Fruit fly (Drosophila melanogaster) whole organism, embryonic: ENCODE results near the gene Hph.

ENCODE experiments used
- Ada2b ChIP-seq: fragments of 200-800 bp; sonication (Bioruptor generic); IDR thresholded peaks from 2 replicates; pipeline ENCODE4 v1.3.6; 2022; ENCODE audit warnings: missing biosample characterization, missing genetic modification characterization
- CG11398 ChIP-seq: fragments of 200-800 bp; sonication (Bioruptor generic); optimal IDR thresholded peaks from 2 replicates; lab custom pipeline; 2016; ENCODE audit warnings: missing biosample characterization, missing genetic modification characterization
- CG12071 ChIP-seq: fragments of 200-800 bp; sonication (Bioruptor generic); optimal IDR thresholded peaks from 3 replicates; lab custom pipeline; 2018; ENCODE audit warnings: missing biosample characterization, mild to moderate bottlenecking, missing genetic modification characterization
- CG12236 ChIP-seq: fragments of 200-800 bp; sonication (Bioruptor generic); optimal IDR thresholded peaks from 2 replicates; lab custom pipeline; 2016; ENCODE audit warnings: missing biosample characterization, missing genetic modification characterization
- CG12299 ChIP-seq: fragments of 200-800 bp; sonication (Bioruptor generic); optimal IDR thresholded peaks from 2 replicates; lab custom pipeline; 2018; ENCODE audit warnings: missing biosample characterization, mild to moderate bottlenecking, missing genetic modification characterization
- CG12769 ChIP-seq: fragments of 200-800 bp; sonication (Bioruptor generic); optimal IDR thresholded peaks from 2 replicates; lab custom pipeline; 2019; ENCODE audit warnings: missing biosample characterization, mild to moderate bottlenecking, missing genetic modification characterization, moderate library complexity
- CG14014 ChIP-seq: fragments of 200-800 bp; sonication (Bioruptor generic); IDR thresholded peaks from 2 replicates; pipeline ENCODE4 v1.3.6; 2022; ENCODE audit warnings: missing biosample characterization, missing genetic modification characterization
- CG15269 ChIP-seq: fragments of 200-800 bp; sonication (Bioruptor generic); optimal IDR thresholded peaks from 2 replicates; lab custom pipeline; 2018; ENCODE audit warnings: missing biosample characterization, mild to moderate bottlenecking, missing genetic modification characterization, moderate library complexity
- CG15696 ChIP-seq: fragments of 200-800 bp; sonication (Bioruptor generic); optimal IDR thresholded peaks from 2 replicates; lab custom pipeline; 2019; ENCODE audit warnings: missing biosample characterization, mild to moderate bottlenecking, missing genetic modification characterization, moderate library complexity
- CG16779 ChIP-seq: fragments of 200-800 bp; sonication (Bioruptor generic); IDR thresholded peaks from 2 replicates; pipeline ENCODE4 v1.3.6; 2022; ENCODE audit warnings: missing biosample characterization, missing genetic modification characterization
- CG18011 ChIP-seq: fragments of 200-800 bp; sonication (Bioruptor generic); optimal IDR thresholded peaks from 2 replicates; lab custom pipeline; 2017; ENCODE audit warnings: missing biosample characterization, missing genetic modification characterization, mild to moderate bottlenecking, moderate library complexity, missing genotype
- CG2202 ChIP-seq: fragments of 200-800 bp; sonication (Bioruptor generic); optimal IDR thresholded peaks from 2 replicates; lab custom pipeline; 2018; ENCODE audit warnings: missing biosample characterization, mild to moderate bottlenecking, missing genetic modification characterization
- CG31365 ChIP-seq: fragments of 200-800 bp; sonication (Bioruptor generic); optimal IDR thresholded peaks from 2 replicates; lab custom pipeline; 2018; ENCODE audit warnings: missing biosample characterization, mild to moderate bottlenecking, missing genetic modification characterization
- CG3281 ChIP-seq: fragments of 200-800 bp; sonication (Bioruptor generic); optimal IDR thresholded peaks from 3 replicates; lab custom pipeline; 2017; ENCODE audit warnings: missing biosample characterization, mild to moderate bottlenecking, missing genetic modification characterization
- CG34376 ChIP-seq: fragments of 200-800 bp; sonication (Bioruptor generic); optimal IDR thresholded peaks from 2 replicates; lab custom pipeline; 2018; ENCODE audit warnings: missing biosample characterization, mild to moderate bottlenecking, missing genetic modification characterization
- CG6765 ChIP-seq: fragments of 200-800 bp; sonication (Bioruptor generic); optimal IDR thresholded peaks from 3 replicates; lab custom pipeline; 2017; ENCODE audit warnings: missing biosample characterization, mild to moderate bottlenecking, missing genetic modification characterization
- CG7963 ChIP-seq: fragments of 200-800 bp; sonication (Bioruptor generic); IDR thresholded peaks from 3 replicates; pipeline ENCODE4 v1.3.6; 2022; ENCODE audit warnings: missing biosample characterization, missing genetic modification characterization; ENCODE audit not compliant: partially characterized antibody
- CkIIα-i1 ChIP-seq: fragments of 200-800 bp; sonication (Bioruptor generic); IDR thresholded peaks from 2 replicates; pipeline ENCODE4 v1.3.6; 2022; ENCODE audit warnings: missing biosample characterization, missing genetic modification characterization
- CrebB ChIP-seq: fragments of 200-800 bp; sonication (Bioruptor generic); optimal IDR thresholded peaks from 3 replicates; lab custom pipeline; 2018; ENCODE audit warnings: missing biosample characterization, mild to moderate bottlenecking, missing genetic modification characterization
- H2.0 ChIP-seq: fragments of 200-800 bp; sonication (Bioruptor generic); IDR thresholded peaks from 2 replicates; pipeline ENCODE4 v1.3.6; 2022; ENCODE audit warnings: missing biosample characterization, missing genetic modification characterization
- HLH4C ChIP-seq: fragments of 200-800 bp; sonication (Bioruptor generic); IDR thresholded peaks from 3 replicates; pipeline ENCODE4 v1.3.6; 2022; ENCODE audit warnings: missing biosample characterization, missing genetic modification characterization; ENCODE audit not compliant: partially characterized antibody
- Hey ChIP-seq: fragments of 200-800 bp; sonication (Bioruptor generic); optimal IDR thresholded peaks from 3 replicates; lab custom pipeline; 2018; ENCODE audit warnings: missing biosample characterization, mild to moderate bottlenecking, missing genetic modification characterization
- HmgD ChIP-seq: fragments of 200-800 bp; sonication (Bioruptor generic); optimal IDR thresholded peaks from 3 replicates; lab custom pipeline; 2016; ENCODE audit warnings: missing biosample characterization, missing genetic modification characterization
- HmgZ ChIP-seq: fragments of 200-800 bp; sonication (Bioruptor generic); optimal IDR thresholded peaks from 2 replicates; lab custom pipeline; 2018; ENCODE audit warnings: missing biosample characterization, mild to moderate bottlenecking, missing genetic modification characterization
- Med ChIP-seq: fragments of 200-800 bp; sonication (Bioruptor generic); peaks from one replicate; lab custom pipeline; 2016; ENCODE audit warnings: missing biosample characterization, missing genetic modification characterization, mild to moderate bottlenecking, inconsistent platforms, moderate library complexity
- Mrtf ChIP-seq: fragments of 200-800 bp; sonication (Bioruptor generic); IDR thresholded peaks from 3 replicates; pipeline ENCODE4 v1.3.6; 2022; ENCODE audit warnings: missing biosample characterization, missing genetic modification characterization
- NfI ChIP-seq: fragments of 200-800 bp; sonication (Bioruptor generic); optimal IDR thresholded peaks from 3 replicates; lab custom pipeline; 2018; ENCODE audit warnings: missing biosample characterization, mild to moderate bottlenecking, missing genetic modification characterization, moderate library complexity
- Oaz ChIP-seq: fragments of 200-800 bp; sonication (Bioruptor generic); IDR thresholded peaks from 2 replicates; pipeline ENCODE4 v1.3.6; 2022; ENCODE audit warnings: missing biosample characterization, missing genetic modification characterization
- Ptx1 ChIP-seq: fragments of 200-800 bp; sonication (Bioruptor generic); IDR thresholded peaks from 2 replicates; pipeline ENCODE4 v1.3.6; 2022; ENCODE audit warnings: missing biosample characterization, missing genetic modification characterization
- Sox100B ChIP-seq: fragments of 200-800 bp; sonication (Bioruptor generic); optimal IDR thresholded peaks from 3 replicates; lab custom pipeline; 2018; ENCODE audit warnings: missing biosample characterization, mild to moderate bottlenecking, missing genetic modification characterization
- Vsx1 ChIP-seq: fragments of 200-800 bp; sonication (Bioruptor generic); optimal IDR thresholded peaks from 2 replicates; lab custom pipeline; 2017; ENCODE audit warnings: missing biosample characterization, mild to moderate bottlenecking, missing genetic modification characterization, missing genetic modification reagents
- Xrp1 ChIP-seq: fragments of 200-800 bp; sonication (Bioruptor generic); IDR thresholded peaks from 2 replicates; pipeline ENCODE4 v1.3.6; 2022; ENCODE audit warnings: missing biosample characterization, missing genetic modification characterization
- ase ChIP-seq: fragments of 200-800 bp; sonication (Bioruptor generic); IDR thresholded peaks from 3 replicates; pipeline ENCODE4 v1.3.6; 2022; ENCODE audit warnings: missing biosample characterization, missing genetic modification characterization
- crc ChIP-seq: fragments of 200-800 bp; sonication (Bioruptor generic); optimal IDR thresholded peaks from 2 replicates; lab custom pipeline; 2016; ENCODE audit warnings: missing biosample characterization, missing genetic modification characterization
- dati ChIP-seq: fragments of 200-800 bp; sonication (Bioruptor generic); IDR thresholded peaks from 2 replicates; pipeline ENCODE4 v1.3.6; 2022; ENCODE audit warnings: missing biosample characterization, missing genetic modification characterization
- fd102C ChIP-seq: fragments of 200-800 bp; sonication (Bioruptor generic); optimal IDR thresholded peaks from 2 replicates; lab custom pipeline; 2018; ENCODE audit warnings: missing biosample characterization, mild to moderate bottlenecking, missing genetic modification characterization, moderate library complexity
- fd64A ChIP-seq: fragments of 200-800 bp; sonication (Bioruptor generic); optimal IDR thresholded peaks from 3 replicates; lab custom pipeline; 2018; ENCODE audit warnings: missing biosample characterization, mild to moderate bottlenecking, missing genetic modification characterization
- ftz-f1 ChIP-seq: fragments of 200-800 bp; sonication (Bioruptor generic); optimal IDR thresholded peaks from 2 replicates; lab custom pipeline; 2016; ENCODE audit warnings: missing biosample characterization, missing genetic modification characterization
- gsb ChIP-seq: fragments of 200-800 bp; sonication (Bioruptor generic); IDR thresholded peaks from 2 replicates; pipeline ENCODE4 v1.3.6; 2022; ENCODE audit warnings: missing biosample characterization, missing genetic modification characterization
- lilli ChIP-seq: fragments of 200-800 bp; sonication (Bioruptor generic); optimal IDR thresholded peaks from 3 replicates; lab custom pipeline; 2016; ENCODE audit warnings: missing biosample characterization, missing genetic modification characterization
- lmd ChIP-seq: fragments of 200-800 bp; sonication (Bioruptor generic); IDR thresholded peaks from 2 replicates; pipeline ENCODE4 v1.3.6; 2022; ENCODE audit warnings: missing biosample characterization, missing genetic modification characterization
- phol ChIP-seq: fragments of 200-800 bp; sonication (Bioruptor generic); optimal IDR thresholded peaks from 3 replicates; lab custom pipeline; 2018; ENCODE audit warnings: missing biosample characterization, mild to moderate bottlenecking, missing genetic modification characterization, moderate library complexity
- pita ChIP-seq: fragments of 200-800 bp; sonication (Bioruptor generic); optimal IDR thresholded peaks from 2 replicates; lab custom pipeline; 2017; ENCODE audit warnings: missing biosample characterization, mild to moderate bottlenecking, missing genetic modification characterization
- shn ChIP-seq: fragments of 200-800 bp; sonication (Bioruptor generic); optimal IDR thresholded peaks from 3 replicates; lab custom pipeline; 2016; ENCODE audit warnings: missing biosample characterization, missing genetic modification characterization
- sisA ChIP-seq: fragments of 200-800 bp; sonication (Bioruptor generic); IDR thresholded peaks from 2 replicates; pipeline ENCODE4 v1.3.6; 2022; ENCODE audit warnings: missing biosample characterization, missing genetic modification characterization
- stc ChIP-seq: fragments of 200-800 bp; sonication (Bioruptor generic); IDR thresholded peaks from 2 replicates; pipeline ENCODE4 v1.3.6; 2022; ENCODE audit warnings: missing biosample characterization, missing genetic modification characterization
- tio ChIP-seq: fragments of 200-800 bp; sonication (Bioruptor generic); optimal IDR thresholded peaks from 2 replicates; lab custom pipeline; 2017; ENCODE audit warnings: missing biosample characterization, missing genetic modification characterization, inconsistent platforms
- vfl ChIP-seq: fragments of 200-800 bp; sonication (Bioruptor generic); optimal IDR thresholded peaks from 2 replicates; lab custom pipeline; 2016; ENCODE audit warnings: missing biosample characterization, missing genetic modification characterization
- wek ChIP-seq: fragments of 200-800 bp; sonication (Bioruptor generic); optimal IDR thresholded peaks from 3 replicates; lab custom pipeline; 2018; ENCODE audit warnings: missing biosample characterization, mild to moderate bottlenecking, missing genetic modification characterization, moderate library complexity
- wor ChIP-seq: fragments of 200-800 bp; sonication (Bioruptor generic); IDR thresholded peaks from 2 replicates; pipeline ENCODE4 v1.3.6; 2022; ENCODE audit warnings: missing biosample characterization, missing genetic modification characterization

Hph gene

DNA sequence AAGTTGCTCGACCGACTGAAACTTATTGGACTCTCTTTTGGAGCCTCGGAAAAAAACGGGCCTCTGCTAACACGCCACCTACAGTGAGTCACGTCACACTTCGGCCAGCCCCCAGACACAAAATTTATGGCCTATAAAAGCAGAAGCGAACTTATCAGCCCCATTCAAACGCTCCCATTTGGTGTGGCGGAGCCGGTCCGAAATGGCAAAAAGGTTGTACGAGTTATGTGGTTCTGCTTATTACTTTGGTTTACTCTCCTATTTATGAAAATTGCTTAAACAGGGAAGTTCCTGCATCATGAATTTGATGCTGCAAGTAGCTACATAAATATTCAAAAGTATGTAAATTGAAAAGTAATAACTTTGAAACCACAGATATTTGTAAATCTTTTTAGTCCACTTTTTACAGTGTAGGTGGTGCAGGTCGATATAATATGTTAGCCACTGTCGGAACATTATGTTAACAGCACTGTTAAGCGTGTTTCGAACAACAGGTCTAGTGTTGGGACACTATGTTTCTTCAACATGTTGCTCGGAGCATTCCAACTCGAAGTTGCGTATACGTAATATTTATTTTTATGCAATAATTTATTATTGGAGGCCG, 26.6 kb downstream of the Hph start (continued):
- TF ChIP-seq HmgZ (tag; lab: Kevin White, UChicago) (peak; percentile 94), CG11398 (GFP tag; lab: Kevin White, UChicago) (peak; percentile 85), NfI (GFP tag; lab: Kevin White, UChicago) (peak; percentile 87), phol (tag; lab: Kevin White, UChicago) (peak; percentile 91), CG18011 (GFP tag; lab: Kevin White, UChicago) (peak; percentile 79), stc (peak; percentile 70), Oaz (GFP tag; lab: Robert Waterston, UW) (peak; percentile 73), CG34376 (GFP tag; lab: Kevin White, UChicago) (peak; percentile 94), gsb (peak; percentile 83), CG16779 (GFP tag; lab: Robert Waterston, UW) (peak; percentile 73; the same call in 1 of the 2 replicates), HmgD (peak; percentile 89), CG12071 (GFP tag; lab: Kevin White, UChicago) (peak; percentile 92), lmd (GFP tag; lab: Robert Waterston, UW) (peak; percentile 89), CG7963 (no peak), Mrtf (GFP tag; lab: Robert Waterston, UW) (peak; percentile 73; the same call in 2 of the 3 replicates), Ptx1 (GFP tag; lab: Robert Waterston, UW) (peak; percentile 87), pita (GFP tag; lab: Kevin White, UChicago) (no peak), CG3281 (GFP tag; lab: Kevin White, UChicago) (peak; percentile 95), Ada2b (GFP tag; lab: Robert Waterston, UW) (peak; percentile 74), CG12299 (peak; percentile 90), Xrp1 (GFP tag; lab: Robert Waterston, UW) (peak; percentile 84), lilli (GFP tag; lab: Kevin White, UChicago) (peak; percentile 95), CG15696 (tag; lab: Kevin White, UChicago) (peak; percentile 54), ftz-f1 (GFP tag; lab: Kevin White, UChicago) (peak; percentile 26), ase (GFP tag; lab: Robert Waterston, UW) (peak; percentile 70), vfl (GFP tag; lab: Kevin White, UChicago) (peak; percentile 78), wek (peak; percentile 68), CG2202 (tag; lab: Kevin White, UChicago) (peak; percentile 73), fd102C (GFP tag; lab: Kevin White, UChicago) (no peak), CkIIα-i1 (no peak), dati (GFP tag; lab: Robert Waterston, UW) (peak; percentile 46; the same call in 1 of the 2 replicates), CG15269 (peak; percentile 94), Med (GFP tag; lab: Kevin White, UChicago) (peak; percentile 99), CG14014 (peak; percentile 86), tio (GFP tag; lab: Kevin White, UChicago) (peak; percentile 84), wor (GFP tag; lab: Robert Waterston, UW) (peak; percentile 71), CrebB (tag; lab: Kevin White, UChicago) (peak; percentile 83), H2.0 (peak; percentile 74; the same call in 1 of the 2 replicates), CG6765 (GFP tag; lab: Kevin White, UChicago) (peak; percentile 91), CG12236 (GFP tag; lab: Kevin White, UChicago) (peak; percentile 88), Sox100B (peak; percentile 94), fd64A (peak; percentile 80), Vsx1 (GFP tag; lab: Kevin White, UChicago) (peak; percentile 80), sisA (GFP tag; lab: Robert Waterston, UW) (peak; percentile 82), HLH4C (no peak), shn (GFP tag; lab: Kevin White, UChicago) (peak; percentile 91), CG12769 (tag; lab: Kevin White, UChicago) (peak; percentile 94), CG31365 (peak; percentile 73), crc (GFP tag; lab: Kevin White, UChicago) (peak; percentile 86), Hey (peak; percentile 65)
